Fruit fly (Drosophila melanogaster) whole organism, adult: ENCODE results near the gene CG13314.

Experiments used
- CG11617 ChIP-seq: fragments of 200-800 bp; sonication (Bioruptor generic); optimal IDR thresholded peaks from 2 replicates; lab custom pipeline; 2017; ENCODE audit warnings: mild to moderate bottlenecking, missing biosample characterization, missing genetic modification reagents, missing genetic modification characterization
- CG14711 ChIP-seq: fragments of 200-800 bp; sonication (Bioruptor generic); optimal IDR thresholded peaks from 2 replicates; lab custom pipeline; 2018; ENCODE audit warnings: missing biosample characterization, mild to moderate bottlenecking, missing genetic modification characterization, moderate library complexity
- CG5204 ChIP-seq: fragments of 200-800 bp; sonication (Bioruptor generic); optimal IDR thresholded peaks from 2 replicates; lab custom pipeline; 2016; ENCODE audit warnings: missing biosample characterization, missing genetic modification characterization
- Hr96 ChIP-seq: fragments of 200-800 bp; sonication (Bioruptor generic); optimal IDR thresholded peaks from 2 replicates; lab custom pipeline; 2016; ENCODE audit warnings: missing biosample characterization, missing genetic modification characterization
- bab1 ChIP-seq: fragments of 200-800 bp; sonication (Bioruptor generic); optimal IDR thresholded peaks from 3 replicates; lab custom pipeline; 2019; ENCODE audit warnings: missing biosample characterization, mild to moderate bottlenecking, missing genetic modification characterization, moderate library complexity
- kay ChIP-seq: fragments of 200-800 bp; sonication (Bioruptor generic); peaks from one replicate; lab custom pipeline; 2016; ENCODE audit warnings: missing biosample characterization, missing genetic modification characterization, borderline replicate concordance
- pad ChIP-seq: fragments of 200-800 bp; sonication (Bioruptor generic); optimal IDR thresholded peaks from 3 replicates; lab custom pipeline; 2017; ENCODE audit warnings: missing biosample characterization, missing genetic modification characterization, mild to moderate bottlenecking, moderate library complexity, missing genetic modification reagents

DNA sequence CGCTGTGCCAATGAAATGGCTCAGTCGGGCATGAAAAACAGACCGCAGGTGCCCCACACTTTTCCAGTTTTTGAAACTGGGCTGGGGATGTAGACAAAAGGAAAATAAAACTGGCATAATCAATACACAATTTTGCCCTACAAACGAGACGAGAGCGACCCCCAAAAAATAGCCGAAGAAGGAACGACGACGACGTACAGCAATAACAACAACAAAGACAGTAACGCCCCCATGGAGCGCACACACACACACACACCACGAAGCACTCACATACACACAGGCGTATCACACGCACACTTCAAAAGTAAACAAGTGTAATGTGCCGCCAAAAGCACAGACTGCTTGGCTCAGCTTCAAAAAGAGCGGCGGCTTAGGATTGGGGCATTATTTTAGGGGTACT lies 30.1 kb upstream of the CG13314 start:
- TF ChIP-seq CG11617 (GFP tag; lab: Kevin White, UChicago) (no peak), CG5204 (GFP tag; lab: Kevin White, UChicago) (no peak), bab1 (GFP tag; lab: Kevin White, UChicago) (no peak), kay (no peak), pad (GFP tag; lab: Kevin White, UChicago) (no peak), Hr96 (no peak), CG14711 (tag; lab: Kevin White, UChicago) (no peak)
